Worm (Caenorhabditis elegans) whole organism, mixed stage, embryonic: Measurements from ENCODE around the gene Y62H9A.15.

Source experiments
- M03D4.4 ChIP-seq: sonication (generic microtip); optimal IDR thresholded peaks from 2 replicates; lab custom pipeline; 2017; ENCODE audit warnings: mild to moderate bottlenecking, missing genetic modification characterization, missing compliant biosample characterization
- blmp-1 ChIP-seq: fragments of 150-350 bp; optimal IDR thresholded peaks from 2 replicates; lab custom pipeline; 2014; ENCODE audit warnings: missing biosample characterization, missing genetic modification characterization
- ceh-43 ChIP-seq: fragments of 200-800 bp; sonication (Bioruptor generic); optimal IDR thresholded peaks from 2 replicates; lab custom pipeline; 2018; ENCODE audit warnings: mild to moderate bottlenecking, missing genetic modification characterization, moderate library complexity, missing compliant biosample characterization
- ces-1 ChIP-seq: fragments of 150-350 bp; optimal IDR thresholded peaks from 2 replicates; lab custom pipeline; 2014; ENCODE audit warnings: missing biosample characterization, missing genetic modification reagents, missing genetic modification characterization
- elt-1 ChIP-seq: sonication (generic microtip); optimal IDR thresholded peaks from 2 replicates; lab custom pipeline; 2017; ENCODE audit warnings: missing genetic modification characterization, mild to moderate bottlenecking, missing compliant biosample characterization, antibody characterized with exemption, moderate library complexity, borderline replicate concordance; ENCODE audit not compliant: insufficient read depth
- flh-1 ChIP-seq: fragments of 200-800 bp; sonication (Bioruptor generic); optimal IDR thresholded peaks from 2 replicates; lab custom pipeline; 2018; ENCODE audit warnings: mild to moderate bottlenecking, missing genetic modification characterization, moderate library complexity, missing compliant biosample characterization
- mep-1 ChIP-seq: fragments of 150-350 bp; optimal IDR thresholded peaks from 2 replicates; lab custom pipeline; 2017; ENCODE audit warnings: missing biosample characterization, missing genetic modification reagents, missing genetic modification characterization, inconsistent platforms
- nhr-12 ChIP-seq: fragments of 150-350 bp; optimal IDR thresholded peaks from 2 replicates; lab custom pipeline; 2014; ENCODE audit warnings: missing biosample characterization, missing genetic modification characterization
- nhr-2 ChIP-seq: fragments of 150-350 bp; optimal IDR thresholded peaks from 2 replicates; lab custom pipeline; 2014; ENCODE audit warnings: missing biosample characterization, missing genetic modification characterization
- nhr-28 ChIP-seq: fragments of 150-350 bp; optimal IDR thresholded peaks from 2 replicates; lab custom pipeline; 2014; ENCODE audit warnings: missing biosample characterization, missing genetic modification characterization
- nhr-76 ChIP-seq: sonication (generic microtip); optimal IDR thresholded peaks from 2 replicates; lab custom pipeline; 2017; ENCODE audit warnings: missing biosample characterization, missing genetic modification characterization
- sem-2 ChIP-seq: fragments of 200-800 bp; sonication (Bioruptor generic); optimal IDR thresholded peaks from 2 replicates; lab custom pipeline; 2018; ENCODE audit warnings: mild to moderate bottlenecking, missing genetic modification characterization, missing compliant biosample characterization
- snpc-4 ChIP-seq: fragments of 150-350 bp; optimal IDR thresholded peaks from 2 replicates; lab custom pipeline; 2014; ENCODE audit warnings: missing biosample characterization, missing genetic modification characterization
- tbx-8 ChIP-seq: fragments of 200-800 bp; sonication (Bioruptor generic); optimal IDR thresholded peaks from 2 replicates; lab custom pipeline; 2018; ENCODE audit warnings: mild to moderate bottlenecking, missing genetic modification characterization, moderate library complexity, missing compliant biosample characterization
- unc-62 ChIP-seq: fragments of 150-350 bp; optimal IDR thresholded peaks from 2 replicates; lab custom pipeline; 2014; ENCODE audit warnings: missing biosample characterization, missing genetic modification reagents, missing genetic modification characterization
- zip-8 ChIP-seq: fragments of 150-350 bp; optimal IDR thresholded peaks from 2 replicates; lab custom pipeline; 2014; ENCODE audit warnings: missing biosample characterization, missing genetic modification characterization
- ztf-11 ChIP-seq: fragments of 150-350 bp; optimal IDR thresholded peaks from 2 replicates; lab custom pipeline; 2014; ENCODE audit warnings: missing biosample characterization, missing genetic modification characterization

The Y62H9A.15 gene

ce11 chrX:11869260-11869659 lies 40.7 kb downstream of the Y62H9A.15 start, which contains the start of gene dot-1.2:
TSS of gene dot-1.2 (minus strand) at chrX:11869360.
- no peak for TF ChIP-seq mep-1 (tag; lab: Kevin White, UChicago)
- TF ChIP-seq ztf-11 (tag; lab: Kevin White, UChicago), result no peak

DNA sequence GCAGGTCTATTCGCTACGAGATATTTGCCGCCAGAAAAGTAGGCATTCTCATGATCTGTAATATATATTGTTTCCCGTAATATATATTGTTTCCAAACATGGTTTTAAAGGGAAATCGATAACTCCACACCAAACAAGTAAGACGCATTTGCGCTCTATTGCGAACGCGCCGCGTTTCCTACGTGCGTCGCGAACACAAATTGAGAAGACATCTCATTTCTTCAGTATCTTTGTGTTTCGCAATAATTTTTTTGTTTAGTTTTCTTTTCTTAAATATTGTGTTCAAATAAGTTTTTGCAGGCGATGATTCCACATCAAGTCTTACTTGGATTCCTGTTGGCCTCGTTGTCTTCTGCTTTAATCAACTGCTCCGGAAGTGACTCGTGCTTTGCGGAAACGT lies 44.9 kb downstream of the Y62H9A.15 start, which contains the start of gene F54F7.6:
F54F7.6 (plus strand) TSS at position 301 of the 400 bp plus-strand sequence.
- no peak for TF ChIP-seq flh-1
- no peak for TF ChIP-seq nhr-28 (tag; lab: Kevin White, UChicago)
- TF ChIP-seq nhr-12 (tag; lab: Kevin White, UChicago), result no peak
- TF ChIP-seq sem-2, result no peak
- no peak for TF ChIP-seq ztf-11 (tag; lab: Kevin White, UChicago)
- TF ChIP-seq mep-1 (tag; lab: Kevin White, UChicago), result no peak
- no peak for TF ChIP-seq M03D4.4 (tag; lab: Kevin White, UChicago)
- no peak for TF ChIP-seq nhr-76
- no peak for TF ChIP-seq ceh-43 (GFP tag; lab: Kevin White, UChicago)
- TF ChIP-seq snpc-4 (tag; lab: Kevin White, UChicago), result no peak
- TF ChIP-seq zip-8 (tag; lab: Kevin White, UChicago), result no peak
- no peak for TF ChIP-seq tbx-8

ce11 chrX:11863307-11863706 lies 46.6 kb downstream of the Y62H9A.15 start, which contains the start of gene F54F7.10:
TSS of gene F54F7.10 (plus strand) at chrX:11863607.
- TF ChIP-seq elt-1 (tag; lab: Kevin White, UChicago) (no peak), unc-62 (no peak), ces-1 (GFP tag; lab: Kevin White, UChicago) (no peak), blmp-1 (tag; lab: Kevin White, UChicago) (no peak), nhr-28 (tag; lab: Kevin White, UChicago) (no peak), nhr-2 (tag; lab: Kevin White, UChicago) (no peak)
